Fruit fly (Drosophila melanogaster) whole organism, prepupa: Measurements from ENCODE around the gene RpL18.
A peak's percentile ranks its signal among the peaks of the same experiment; 100 is the strongest.

Experiments used
- CG3919 ChIP-seq: fragments of 200-800 bp; sonication (Bioruptor generic); optimal IDR thresholded peaks from 3 replicates; lab custom pipeline; 2016; ENCODE audit warnings: missing biosample characterization, missing genetic modification characterization
- CG4318 ChIP-seq: fragments of 200-800 bp; sonication (Bioruptor generic); optimal IDR thresholded peaks from 3 replicates; lab custom pipeline; 2017; ENCODE audit warnings: missing biosample characterization, mild to moderate bottlenecking, missing genetic modification characterization
- CG6163 ChIP-seq: fragments of 200-800 bp; sonication (Bioruptor generic); IDR thresholded peaks from 3 replicates; pipeline ENCODE4 v1.3.6; 2022; ENCODE audit warnings: missing biosample characterization, missing genetic modification characterization
- CG9139 ChIP-seq: fragments of 200-800 bp; sonication (Bioruptor generic); optimal IDR thresholded peaks from 3 replicates; lab custom pipeline; 2017; ENCODE audit warnings: missing biosample characterization, mild to moderate bottlenecking, missing genetic modification characterization
- OdsH ChIP-seq: fragments of 200-800 bp; sonication (Bioruptor generic); optimal IDR thresholded peaks from 3 replicates; lab custom pipeline; 2016; ENCODE audit warnings: missing biosample characterization, missing genetic modification characterization
- Sox15 ChIP-seq: fragments of 200-800 bp; sonication (Bioruptor generic); optimal IDR thresholded peaks from 3 replicates; lab custom pipeline; 2016; ENCODE audit warnings: missing biosample characterization, missing genetic modification characterization
- eg ChIP-seq: fragments of 200-800 bp; sonication (Bioruptor generic); IDR thresholded peaks from 3 replicates; pipeline ENCODE4 v1.3.6; 2022; ENCODE audit warnings: missing biosample characterization, missing genetic modification characterization
- salr ChIP-seq, 2 experiments: fragments of 200-800 bp; sonication (Bioruptor generic); optimal IDR thresholded peaks; 3 replicates each; lab custom pipeline; 2016 to 2018; ENCODE audit warnings: missing biosample characterization in 2 of 2, missing genetic modification characterization in 2 of 2, mild to moderate bottlenecking in 1 of 2
- spab ChIP-seq: fragments of 200-800 bp; sonication (Bioruptor generic); optimal IDR thresholded peaks from 2 replicates; lab custom pipeline; 2017; ENCODE audit warnings: missing biosample characterization, mild to moderate bottlenecking, missing genetic modification characterization, missing genetic modification reagents

DNA sequence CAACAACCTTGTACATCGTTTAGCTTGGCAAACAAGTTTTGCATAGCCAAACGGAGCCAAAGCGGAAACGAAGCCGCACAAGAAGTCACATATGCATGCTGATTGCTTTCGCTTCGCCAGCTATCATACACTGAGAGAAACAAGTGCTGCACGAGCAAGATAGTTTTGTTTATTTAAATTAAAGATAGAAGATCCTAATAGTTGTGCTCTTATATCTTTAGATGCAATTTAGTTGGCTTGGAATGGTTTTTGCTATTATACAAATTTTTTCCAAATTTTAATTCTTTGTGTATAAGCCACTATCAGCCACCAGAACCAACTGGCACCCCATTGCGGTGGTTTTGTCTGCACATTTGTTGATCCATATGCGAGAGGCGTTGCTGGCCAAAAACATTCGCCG is 42.4 kb upstream of the RpL18 start:
- TF ChIP-seq CG6163 (GFP tag; lab: Robert Waterston, UW) (peak; percentile 51; the same call in 1 of the 3 replicates), CG9139 (GFP tag; lab: Kevin White, UChicago) (no peak), eg (GFP tag; lab: Robert Waterston, UW) (peak; percentile 51; the same call in 1 of the 3 replicates), spab (GFP tag; lab: Kevin White, UChicago) (no peak), Sox15 (no peak), OdsH (no peak), salr (GFP tag; optimal IDR thresholded peaks at IDR 0.05; lab: Kevin White, UChicago) (no peak), CG4318 (GFP tag; lab: Kevin White, UChicago) (peak; percentile 16), CG3919 (GFP tag; lab: Kevin White, UChicago) (no peak)
